Fruit fly (Drosophila melanogaster) whole organism, embryonic: Measurements from ENCODE around the gene CG7607.

Source experiments
- Abd-B ChIP-seq: fragments of 200-800 bp; sonication (Bioruptor generic); optimal IDR thresholded peaks from 2 replicates; lab custom pipeline; 2018; ENCODE audit warnings: missing biosample characterization, mild to moderate bottlenecking, missing genetic modification characterization, moderate library complexity
- CG1233 ChIP-seq: fragments of 200-800 bp; sonication (Bioruptor generic); optimal IDR thresholded peaks from 4 replicates; lab custom pipeline; 2018; ENCODE audit warnings: missing biosample characterization, mild to moderate bottlenecking, missing genetic modification characterization
- CG13287 ChIP-seq: fragments of 200-800 bp; sonication (Bioruptor generic); IDR thresholded peaks from 2 replicates; pipeline ENCODE4 v1.3.6; 2022; ENCODE audit warnings: missing biosample characterization, missing genetic modification characterization; ENCODE audit not compliant: partially characterized antibody
- CG13894 ChIP-seq: fragments of 200-800 bp; sonication (Bioruptor generic); optimal IDR thresholded peaks from 3 replicates; lab custom pipeline; 2018; ENCODE audit warnings: missing biosample characterization, mild to moderate bottlenecking, missing genetic modification characterization, moderate library complexity
- CG16815 ChIP-seq: fragments of 200-800 bp; sonication (Bioruptor generic); optimal IDR thresholded peaks from 3 replicates; lab custom pipeline; 2017; ENCODE audit warnings: missing biosample characterization, mild to moderate bottlenecking, missing genetic modification characterization
- CG17612 ChIP-seq: fragments of 200-800 bp; sonication (Bioruptor generic); IDR thresholded peaks from 2 replicates; pipeline ENCODE4 v1.3.6; 2022; ENCODE audit warnings: missing biosample characterization, missing genetic modification characterization
- CG2678 ChIP-seq: fragments of 200-800 bp; sonication (Bioruptor generic); optimal IDR thresholded peaks from 3 replicates; lab custom pipeline; 2019; ENCODE audit warnings: missing biosample characterization, mild to moderate bottlenecking, missing genetic modification characterization, moderate library complexity
- CG30403 ChIP-seq: fragments of 200-800 bp; sonication (Bioruptor generic); optimal IDR thresholded peaks from 3 replicates; lab custom pipeline; 2016; ENCODE audit warnings: missing biosample characterization, missing genetic modification characterization
- CG30431 ChIP-seq: fragments of 200-800 bp; sonication (Bioruptor generic); optimal IDR thresholded peaks from 2 replicates; lab custom pipeline; 2017; ENCODE audit warnings: missing biosample characterization, missing genetic modification characterization
- CG32767 ChIP-seq: fragments of 200-800 bp; sonication (Bioruptor generic); IDR thresholded peaks from 2 replicates; pipeline ENCODE4 v1.3.6; 2022; ENCODE audit warnings: missing biosample characterization, missing genetic modification characterization
- CG3407 ChIP-seq: fragments of 200-800 bp; sonication (Bioruptor generic); optimal IDR thresholded peaks from 2 replicates; lab custom pipeline; 2018; ENCODE audit warnings: missing biosample characterization, mild to moderate bottlenecking, missing genetic modification characterization
- CG34376 ChIP-seq: fragments of 200-800 bp; sonication (Bioruptor generic); optimal IDR thresholded peaks from 2 replicates; lab custom pipeline; 2018; ENCODE audit warnings: missing biosample characterization, mild to moderate bottlenecking, missing genetic modification characterization
- CG4360 ChIP-seq: fragments of 200-800 bp; sonication (Bioruptor generic); IDR thresholded peaks from 2 replicates; pipeline ENCODE4 v1.3.6; 2022; ENCODE audit warnings: missing biosample characterization, missing genetic modification characterization
- CG43689 ChIP-seq: fragments of 200-800 bp; sonication (Bioruptor generic); IDR thresholded peaks from 2 replicates; pipeline ENCODE4 v1.3.6; 2022; ENCODE audit warnings: missing biosample characterization, missing genetic modification characterization
- CG5245 ChIP-seq: fragments of 200-800 bp; sonication (Bioruptor generic); optimal IDR thresholded peaks from 3 replicates; lab custom pipeline; 2016; ENCODE audit warnings: missing biosample characterization, missing genetic modification characterization
- CG7372 ChIP-seq: fragments of 200-800 bp; sonication (Bioruptor generic); IDR thresholded peaks from 2 replicates; pipeline ENCODE4 v1.3.6; 2022; ENCODE audit warnings: missing biosample characterization, missing genetic modification characterization
- CG8765 ChIP-seq: fragments of 200-800 bp; sonication (Bioruptor generic); IDR thresholded peaks from 2 replicates; pipeline ENCODE4 v1.3.6; 2022; ENCODE audit warnings: missing biosample characterization, missing genetic modification characterization
- CG8924 ChIP-seq: fragments of 200-800 bp; optimal IDR thresholded peaks from 3 replicates; lab custom pipeline; 2019; ENCODE audit warnings: missing biosample characterization, mild to moderate bottlenecking, missing genetic modification characterization, moderate library complexity
- CG9876 ChIP-seq: fragments of 200-800 bp; sonication (Bioruptor generic); optimal IDR thresholded peaks from 2 replicates; lab custom pipeline; 2016; ENCODE audit warnings: missing biosample characterization, missing genetic modification characterization
- D19A ChIP-seq: fragments of 200-800 bp; optimal IDR thresholded peaks from 3 replicates; lab custom pipeline; 2019; ENCODE audit warnings: missing biosample characterization, mild to moderate bottlenecking, missing genetic modification characterization, moderate library complexity
- Dbx ChIP-seq: fragments of 200-800 bp; sonication (Bioruptor generic); IDR thresholded peaks from 3 replicates; pipeline ENCODE4 v1.3.6; 2022; ENCODE audit warnings: missing biosample characterization, missing genetic modification characterization
- Ets97D ChIP-seq: fragments of 200-800 bp; sonication (Bioruptor generic); optimal IDR thresholded peaks from 3 replicates; lab custom pipeline; 2016; ENCODE audit warnings: missing biosample characterization, missing genetic modification characterization
- GATAe ChIP-seq: fragments of 200-800 bp; sonication (Bioruptor generic); conservative IDR thresholded peaks from 2 replicates; pipeline ENCODE4 v1.3.6; 2022; ENCODE audit warnings: missing biosample characterization, missing genetic modification characterization
- HLH4C ChIP-seq: fragments of 200-800 bp; sonication (Bioruptor generic); IDR thresholded peaks from 3 replicates; pipeline ENCODE4 v1.3.6; 2022; ENCODE audit warnings: missing biosample characterization, missing genetic modification characterization; ENCODE audit not compliant: partially characterized antibody
- Hr51 ChIP-seq, 2 experiments: fragments of 200-800 bp; sonication (Bioruptor generic); optimal IDR thresholded peaks; 2 replicates in 1 of 2; 3 replicates in 1 of 2; lab custom pipeline; 2016 to 2018; ENCODE audit warnings: missing biosample characterization in 2 of 2, missing genetic modification characterization in 2 of 2, mild to moderate bottlenecking in 1 of 2, moderate library complexity in 1 of 2
- Kr ChIP-seq: fragments of 200-800 bp; sonication (Bioruptor generic); optimal IDR thresholded peaks from 2 replicates; lab custom pipeline; 2017; ENCODE audit warnings: missing biosample characterization, mild to moderate bottlenecking, missing genetic modification characterization
- MESR4 ChIP-seq: fragments of 200-800 bp; sonication (Bioruptor generic); optimal IDR thresholded peaks from 2 replicates; lab custom pipeline; 2018; ENCODE audit warnings: missing biosample characterization, mild to moderate bottlenecking, missing genetic modification characterization, moderate library complexity
- MTF-1 ChIP-seq: fragments of 200-800 bp; sonication (Bioruptor generic); optimal IDR thresholded peaks from 2 replicates; lab custom pipeline; 2018; ENCODE audit warnings: missing biosample characterization, mild to moderate bottlenecking, missing genetic modification characterization, borderline replicate concordance
- NC2α ChIP-seq: fragments of 200-800 bp; sonication (Bioruptor generic); optimal IDR thresholded peaks from 2 replicates; lab custom pipeline; 2016; ENCODE audit warnings: missing biosample characterization, missing genetic modification characterization
- Nf-YC ChIP-seq: fragments of 200-800 bp; optimal IDR thresholded peaks from 3 replicates; lab custom pipeline; 2019; ENCODE audit warnings: missing biosample characterization, mild to moderate bottlenecking, missing genetic modification characterization, moderate library complexity
- Oaz ChIP-seq: fragments of 200-800 bp; sonication (Bioruptor generic); IDR thresholded peaks from 2 replicates; pipeline ENCODE4 v1.3.6; 2022; ENCODE audit warnings: missing biosample characterization, missing genetic modification characterization
- Pdp1 ChIP-seq, 2 experiments: fragments of 200-800 bp; sonication (Bioruptor generic); optimal IDR thresholded peaks; 3 replicates each; lab custom pipeline; 2016; ENCODE audit warnings: missing biosample characterization in 2 of 2, missing genetic modification characterization in 2 of 2, mild to moderate bottlenecking in 1 of 2, moderate library complexity in 1 of 2
- Ptx1 ChIP-seq: fragments of 200-800 bp; sonication (Bioruptor generic); IDR thresholded peaks from 2 replicates; pipeline ENCODE4 v1.3.6; 2022; ENCODE audit warnings: missing biosample characterization, missing genetic modification characterization
- Sry-δ ChIP-seq: fragments of 200-800 bp; sonication (Bioruptor generic); optimal IDR thresholded peaks from 2 replicates; lab custom pipeline; 2016; ENCODE audit warnings: missing biosample characterization, missing genetic modification characterization
- YL-1 ChIP-seq: fragments of 200-800 bp; sonication (Bioruptor generic); optimal IDR thresholded peaks from 3 replicates; lab custom pipeline; 2017; ENCODE audit warnings: missing biosample characterization, mild to moderate bottlenecking, missing genetic modification characterization
- bowl ChIP-seq: fragments of 200-800 bp; sonication (Bioruptor generic); IDR thresholded peaks from 2 replicates; pipeline ENCODE4 v1.3.6; 2022; ENCODE audit warnings: missing biosample characterization, missing genetic modification characterization
- caup ChIP-seq: fragments of 200-800 bp; sonication (Bioruptor generic); optimal IDR thresholded peaks from 3 replicates; lab custom pipeline; 2017; ENCODE audit warnings: missing biosample characterization, mild to moderate bottlenecking, missing genetic modification characterization, moderate library complexity; ENCODE audit not compliant: severe bottlenecking
- esg ChIP-seq: fragments of 200-800 bp; sonication (Bioruptor generic); conservative IDR thresholded peaks from 2 replicates; pipeline ENCODE4 v1.3.6; 2022; ENCODE audit warnings: missing biosample characterization, missing genetic modification characterization
- fu2 ChIP-seq: fragments of 200-800 bp; sonication (Bioruptor generic); optimal IDR thresholded peaks from 2 replicates; lab custom pipeline; 2016; ENCODE audit warnings: missing biosample characterization, missing genetic modification characterization
- kni ChIP-seq: fragments of 200-800 bp; sonication (Bioruptor generic); optimal IDR thresholded peaks from 3 replicates; lab custom pipeline; 2017; ENCODE audit warnings: mild to moderate bottlenecking, missing biosample characterization, missing genetic modification reagents, missing genetic modification characterization
- lilli ChIP-seq: fragments of 200-800 bp; sonication (Bioruptor generic); optimal IDR thresholded peaks from 3 replicates; lab custom pipeline; 2016; ENCODE audit warnings: missing biosample characterization, missing genetic modification characterization
- maf-S ChIP-seq: fragments of 200-800 bp; sonication (Bioruptor generic); optimal IDR thresholded peaks from 2 replicates; lab custom pipeline; 2016; ENCODE audit warnings: missing biosample characterization, missing genetic modification characterization
- nerfin-2 ChIP-seq: fragments of 200-800 bp; sonication (Bioruptor generic); IDR thresholded peaks from 2 replicates; pipeline ENCODE4 v1.3.6; 2022; ENCODE audit warnings: missing biosample characterization, missing genetic modification characterization; ENCODE audit not compliant: partially characterized antibody
- pnt ChIP-seq: fragments of 200-800 bp; sonication (Bioruptor generic); optimal IDR thresholded peaks from 3 replicates; lab custom pipeline; 2016; ENCODE audit warnings: missing biosample characterization, missing genetic modification characterization
- pum ChIP-seq: fragments of 200-800 bp; sonication (Bioruptor generic); optimal IDR thresholded peaks from 2 replicates; lab custom pipeline; 2016; ENCODE audit warnings: missing biosample characterization, missing genetic modification characterization
- sens-2 ChIP-seq: fragments of 200-800 bp; sonication (Bioruptor generic); IDR thresholded peaks from 2 replicates; pipeline ENCODE4 v1.3.6; 2022; ENCODE audit warnings: missing biosample characterization, missing genetic modification characterization
- tio ChIP-seq: fragments of 200-800 bp; sonication (Bioruptor generic); optimal IDR thresholded peaks from 2 replicates; lab custom pipeline; 2017; ENCODE audit warnings: missing biosample characterization, missing genetic modification characterization, inconsistent platforms
- vnd ChIP-seq: fragments of 200-800 bp; sonication (Bioruptor generic); IDR thresholded peaks from 3 replicates; pipeline ENCODE4 v1.3.6; 2022; ENCODE audit warnings: missing biosample characterization, missing genetic modification characterization; ENCODE audit not compliant: partially characterized antibody
- vvl ChIP-seq: fragments of 200-800 bp; sonication (Bioruptor generic); IDR thresholded peaks from 2 replicates; pipeline ENCODE4 v1.3.6; 2022; ENCODE audit warnings: missing biosample characterization, missing genetic modification characterization

Gene CG7607

dm6 chr3L:11169299-11170181 lies 29.9 kb upstream of the CG7607 start, which contains the start of the genes wls and Adck5 (continued):
- TF ChIP-seq CG16815 (GFP tag; lab: Kevin White, UChicago) (no peak), sens-2 (no peak), HLH4C (no peak), CG4360 (GFP tag; lab: Robert Waterston, UW) (no peak), CG30403 (GFP tag; lab: Kevin White, UChicago) (peak; percentile 37), CG2678 (tag; lab: Kevin White, UChicago) (no peak), MESR4 (GFP tag; lab: Kevin White, UChicago) (peak; percentile 59), vvl (GFP tag; lab: Robert Waterston, UW) (0 out of 2 replicates have a peak, but pooled peaks have one; percentile 30), CG13287 (GFP tag; lab: Robert Waterston, UW) (peak; percentile 12; the same call in 1 of the 2 replicates), fu2 (peak; percentile 9), CG17612 (GFP tag; lab: Robert Waterston, UW) (no peak), lilli (GFP tag; lab: Kevin White, UChicago) (peak; percentile 26), CG34376 (GFP tag; lab: Kevin White, UChicago) (peak; percentile 59), Sry-δ (GFP tag; lab: Kevin White, UChicago) (peak; percentile 25), MTF-1 (peak; percentile 80), CG13894 (tag; lab: Kevin White, UChicago) (no peak), caup (peak; percentile 83), tio (GFP tag; lab: Kevin White, UChicago) (no peak), maf-S (GFP tag; lab: Kevin White, UChicago) (peak; percentile 11), CG9876 (GFP tag; lab: Kevin White, UChicago) (no peak), CG32767 (GFP tag; lab: Robert Waterston, UW) (no peak), Ptx1 (GFP tag; lab: Robert Waterston, UW) (no peak), NC2α (GFP tag; lab: Kevin White, UChicago) (no peak), CG3407 (GFP tag; lab: Kevin White, UChicago) (peak; percentile 11), kni (GFP tag; lab: Kevin White, UChicago) (no peak), pnt (GFP tag; lab: Kevin White, UChicago) (no peak), pum (no peak), CG30431 (GFP tag; lab: Kevin White, UChicago) (peak; percentile 20), Kr (GFP tag; lab: Kevin White, UChicago) (no peak), CG1233 (peak; percentile 41), Oaz (GFP tag; lab: Robert Waterston, UW) (no peak), YL-1 (GFP tag; lab: Kevin White, UChicago) (peak; percentile 41), D19A (tag; lab: Kevin White, UChicago) (no peak), nerfin-2 (GFP tag; lab: Robert Waterston, UW) (no peak), esg (GFP tag; lab: Robert Waterston, UW) (no peak), Pdp1 (GFP tag; optimal IDR thresholded peaks at IDR 0.05; lab: Kevin White, UChicago) (peak; percentile 10 to 52), CG5245 (no peak), Hr51 (GFP tag; optimal IDR thresholded peaks at IDR 0.05; lab: Kevin White, UChicago) (no peak), bowl (no peak), CG8924 (tag; lab: Kevin White, UChicago) (peak; percentile 17), CG8765 (GFP tag; lab: Robert Waterston, UW) (no peak), Dbx (GFP tag; lab: Robert Waterston, UW) (0 out of 3 replicates have a peak, but pooled peaks have one; percentile 22), Ets97D (GFP tag; lab: Kevin White, UChicago) (peak; percentile 98), Abd-B (GFP tag; lab: Kevin White, UChicago) (no peak), vnd (GFP tag; lab: Robert Waterston, UW) (no peak), Nf-YC (tag; lab: Kevin White, UChicago) (no peak), CG7372 (GFP tag; lab: Robert Waterston, UW) (no peak), CG43689 (GFP tag; lab: Robert Waterston, UW) (no peak), GATAe (GFP tag; lab: Robert Waterston, UW) (no peak)
